Fruit fly (Drosophila melanogaster): ENCODE data around the gene CG9154.
A peak's percentile ranks its signal among the peaks of the same experiment; 100 is the strongest.

CG9154 gene

DNA sequence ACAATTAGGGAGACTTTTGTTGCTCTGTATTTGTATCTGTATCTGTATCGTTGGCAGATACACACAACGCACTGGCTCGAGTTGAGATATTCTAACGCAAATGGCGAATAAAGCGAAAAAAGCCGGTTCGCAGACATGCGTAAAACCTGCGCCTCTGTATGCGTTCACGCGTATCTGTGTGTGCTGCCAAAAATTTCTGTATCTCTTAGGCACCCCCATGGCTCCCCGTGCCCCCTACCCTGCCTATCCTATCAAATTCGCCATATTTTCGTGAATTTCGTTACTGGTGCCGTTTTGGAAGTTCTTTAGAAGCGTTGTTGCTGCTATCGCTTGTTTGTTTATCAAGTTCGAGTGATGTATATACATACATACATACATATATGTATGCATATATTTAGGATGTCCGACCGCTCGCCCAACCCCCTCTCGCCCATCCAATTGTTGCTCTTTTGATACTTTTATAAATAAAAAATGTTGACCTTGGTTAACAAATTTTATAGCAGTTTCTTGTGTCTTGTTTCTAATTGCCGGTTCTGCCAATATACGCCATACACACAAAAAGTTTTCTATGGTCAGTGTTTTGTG is 15.3 kb upstream of the CG9154 start:
- peak; percentile 58 for TF ChIP-seq noc (tag; optimal IDR thresholded peaks at IDR 0.05)

DNA sequence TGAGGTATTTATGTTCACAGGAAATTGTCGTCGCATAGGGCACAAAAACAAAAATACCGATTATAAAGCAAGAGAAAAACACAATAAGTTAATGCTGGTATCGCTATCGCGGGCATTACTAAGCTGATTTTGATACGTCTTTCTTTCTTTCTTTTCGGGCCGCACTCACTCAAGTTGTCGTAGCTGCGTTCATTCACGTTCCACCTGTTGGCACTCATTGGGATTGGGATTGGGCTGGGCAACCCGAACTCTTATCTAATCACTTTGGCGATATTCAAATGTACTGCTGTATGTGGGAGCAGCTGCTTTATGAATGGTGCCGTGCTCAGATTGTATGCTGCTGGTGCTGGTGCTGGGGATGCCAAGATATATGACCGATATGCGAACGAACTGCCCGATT is 14.2 kb upstream of the CG9154 start:
- TF ChIP-seq noc (tag; optimal IDR thresholded peaks at IDR 0.05), result no peak

DNA sequence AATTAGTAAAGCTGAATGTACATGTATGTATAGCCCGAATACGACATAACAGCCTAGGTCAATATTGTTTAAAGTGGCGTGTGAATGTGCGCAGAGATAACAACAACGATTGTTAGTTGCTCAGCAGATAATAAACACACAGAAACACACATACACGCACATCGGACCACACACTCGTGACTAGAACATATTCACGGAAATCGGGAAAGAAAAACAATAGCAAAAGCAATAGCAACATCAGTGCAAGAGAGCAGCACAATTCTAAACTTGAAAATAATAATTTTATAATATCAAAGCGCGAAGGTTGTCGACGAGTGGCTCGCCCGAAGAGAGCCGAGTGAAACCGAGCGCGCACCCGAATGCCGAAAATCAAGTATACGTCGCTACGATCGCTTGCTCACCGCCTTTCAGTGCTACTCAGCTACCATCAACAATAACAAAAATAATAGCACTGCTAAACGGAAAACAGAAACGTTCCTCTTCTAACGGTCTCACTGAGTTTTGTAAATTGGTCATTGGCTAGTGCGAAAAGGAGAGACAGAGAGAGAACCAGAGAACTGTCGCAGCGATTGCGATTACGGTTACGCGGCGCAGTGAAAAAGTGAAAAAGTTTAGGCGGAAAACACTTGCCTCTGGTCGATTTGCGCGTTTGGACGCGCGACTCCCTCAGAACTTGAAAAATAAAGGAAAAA is 12.6 kb upstream of the CG9154 start:
- TF ChIP-seq noc (tag; optimal IDR thresholded peaks at IDR 0.05), result peak; percentile 54

DNA sequence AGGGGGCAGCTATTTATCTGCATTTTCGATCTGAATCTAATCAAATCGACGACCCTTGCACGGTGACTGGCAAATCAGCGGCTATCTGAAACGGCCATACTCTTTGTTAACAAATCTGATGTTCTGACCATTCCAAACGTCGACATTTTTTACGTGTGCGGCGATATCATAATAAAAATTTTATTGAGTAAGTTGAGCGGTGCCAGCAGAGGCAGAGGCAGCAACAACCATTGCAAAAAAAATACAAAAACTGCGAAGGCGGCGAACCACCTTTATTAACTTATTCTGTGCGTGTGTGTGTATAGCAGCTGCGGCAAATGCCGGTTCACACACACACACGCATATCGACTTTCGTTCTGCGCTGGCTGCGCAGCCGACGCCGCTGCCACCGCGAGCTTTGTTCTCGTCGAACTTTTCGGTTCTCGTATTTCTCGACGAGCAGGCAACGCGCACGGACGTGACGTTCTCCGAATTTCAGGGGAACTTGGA is 11.7 kb upstream of the CG9154 start, which contains the start of gene Kr-h1:
TSS of gene Kr-h1 (plus strand) at position 447 of the 489 bp plus-strand sequence.
- TF ChIP-seq noc (tag; optimal IDR thresholded peaks at IDR 0.05), result no peak

DNA sequence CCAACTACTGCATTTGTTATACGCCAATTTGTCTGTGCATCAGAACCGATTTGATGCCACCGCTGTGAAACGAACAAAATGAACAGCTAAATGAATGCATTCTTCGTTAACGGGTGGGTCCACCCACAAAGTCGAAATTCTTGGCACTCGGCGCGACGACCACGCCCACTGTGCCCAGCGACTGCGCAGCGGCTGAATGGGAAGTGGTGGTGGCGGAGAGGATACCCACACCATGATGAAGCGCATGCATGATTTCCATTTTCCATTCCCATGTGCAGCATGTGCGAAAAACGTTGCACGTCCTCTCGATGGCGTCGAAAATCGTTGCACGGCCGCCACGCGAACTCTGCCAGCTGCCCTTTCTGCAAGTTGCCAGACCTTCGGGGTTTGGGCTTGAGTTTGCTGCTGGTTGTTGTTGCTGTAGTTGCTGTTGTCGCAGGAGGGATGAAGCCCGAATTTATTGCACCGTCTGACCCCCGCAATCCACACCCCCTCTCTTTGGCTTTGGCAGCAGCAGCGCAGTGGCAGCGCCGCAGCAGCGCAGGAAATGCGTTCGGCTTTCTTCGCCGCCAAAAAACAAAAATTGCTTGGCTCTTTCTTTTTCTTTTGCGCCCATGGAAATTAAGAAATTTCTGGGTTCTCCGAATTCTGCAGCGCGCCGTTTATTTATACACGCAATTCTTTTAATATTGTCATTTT is 10.8 kb upstream of the CG9154 start:
- no peak for TF ChIP-seq noc (tag; optimal IDR thresholded peaks at IDR 0.05)

DNA sequence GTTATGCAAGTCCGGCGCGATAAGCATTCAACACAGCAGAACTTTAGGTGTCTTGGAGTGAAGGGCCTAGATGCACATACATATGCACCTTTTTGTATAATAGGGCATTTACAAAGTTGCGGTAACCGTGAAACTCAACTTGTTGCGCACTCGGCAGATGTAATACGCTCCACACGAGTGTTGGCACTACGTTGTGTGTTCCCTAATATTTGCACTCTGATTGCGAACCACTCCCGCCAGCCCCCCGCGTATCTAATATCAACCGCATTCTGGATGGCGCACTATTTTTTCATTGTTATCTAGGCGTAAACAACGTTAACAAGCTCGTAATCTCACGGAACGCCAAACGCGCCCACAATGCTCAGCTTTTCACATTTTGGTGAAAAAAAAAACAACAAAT is 9.8 kb upstream of the CG9154 start:
- no peak for TF ChIP-seq noc (tag; optimal IDR thresholded peaks at IDR 0.05)

DNA sequence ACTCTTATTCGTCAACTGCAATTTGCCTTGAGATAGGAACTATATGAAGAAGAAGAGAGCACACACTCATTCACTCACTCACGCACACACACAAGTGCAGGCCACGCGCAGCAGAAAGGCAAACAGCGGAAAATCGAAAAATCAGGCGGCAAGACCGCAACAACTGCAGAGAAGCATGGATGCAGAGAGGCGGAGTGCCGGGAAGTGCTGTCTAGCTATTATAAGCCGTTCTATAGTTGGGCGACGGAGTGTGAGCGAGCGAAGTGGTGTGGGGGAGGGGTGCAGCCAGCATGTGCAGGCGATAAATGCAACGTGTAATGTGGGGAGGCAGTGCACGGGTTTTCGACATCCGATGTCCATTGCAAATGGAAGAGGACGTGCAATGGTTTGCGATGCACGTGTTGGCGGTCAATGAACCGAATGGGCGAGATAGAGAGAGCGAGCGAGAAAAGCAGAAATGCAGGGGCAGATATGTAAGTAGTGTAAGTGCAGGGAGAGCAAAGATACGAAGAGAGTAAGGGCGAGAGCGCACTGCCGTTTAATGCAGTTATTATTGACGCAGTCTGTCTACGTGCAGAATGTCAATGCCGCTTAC is 8.4 kb upstream of the CG9154 start:
- TF ChIP-seq noc (tag; optimal IDR thresholded peaks at IDR 0.05), result no peak

DNA sequence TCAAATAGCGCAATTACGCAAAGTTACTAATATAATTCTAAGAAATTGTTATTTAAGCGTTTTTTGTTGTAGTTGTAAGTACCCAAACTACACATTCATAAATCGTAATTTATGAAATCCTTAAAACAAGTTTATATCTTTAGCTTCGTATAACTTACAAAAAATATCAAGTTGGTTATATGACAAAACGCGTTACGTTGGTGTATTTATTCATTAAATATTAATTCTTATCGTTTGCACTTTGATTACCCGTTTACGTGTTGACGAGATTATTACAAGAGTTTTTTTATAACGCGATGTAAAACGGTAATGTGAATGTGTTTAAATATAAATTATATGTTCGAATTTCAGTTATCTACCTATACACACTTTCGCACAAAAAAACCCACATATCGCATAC is 7.1 kb upstream of the CG9154 start:
- no peak for TF ChIP-seq noc (tag; optimal IDR thresholded peaks at IDR 0.05)

DNA sequence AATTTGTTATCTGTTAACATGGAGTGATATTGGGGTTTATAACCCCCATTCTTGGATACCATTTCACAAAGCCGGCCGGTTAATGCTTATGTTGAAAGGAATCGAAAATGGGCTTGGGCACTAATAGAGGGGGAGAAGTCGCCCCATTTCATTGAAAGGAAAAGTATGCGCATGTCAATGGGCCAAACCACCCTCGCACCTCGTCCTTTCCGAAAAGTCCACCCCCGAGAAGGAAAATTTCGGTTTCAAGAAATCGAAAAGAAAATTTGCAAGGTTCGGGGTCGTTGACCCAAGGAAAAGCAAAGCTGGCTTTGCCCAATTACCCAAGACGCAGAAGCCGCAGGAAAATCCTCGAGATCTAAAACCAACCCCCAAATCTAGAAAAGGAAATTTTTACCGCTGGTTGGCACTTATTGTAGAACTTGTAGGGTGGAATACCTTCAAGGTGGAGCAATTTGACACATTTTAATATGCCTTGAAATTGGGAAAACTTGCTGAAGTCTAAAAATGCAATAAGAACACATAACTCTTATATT is 6.4 kb upstream of the CG9154 start:
- no peak for TF ChIP-seq noc (tag; optimal IDR thresholded peaks at IDR 0.05)

DNA sequence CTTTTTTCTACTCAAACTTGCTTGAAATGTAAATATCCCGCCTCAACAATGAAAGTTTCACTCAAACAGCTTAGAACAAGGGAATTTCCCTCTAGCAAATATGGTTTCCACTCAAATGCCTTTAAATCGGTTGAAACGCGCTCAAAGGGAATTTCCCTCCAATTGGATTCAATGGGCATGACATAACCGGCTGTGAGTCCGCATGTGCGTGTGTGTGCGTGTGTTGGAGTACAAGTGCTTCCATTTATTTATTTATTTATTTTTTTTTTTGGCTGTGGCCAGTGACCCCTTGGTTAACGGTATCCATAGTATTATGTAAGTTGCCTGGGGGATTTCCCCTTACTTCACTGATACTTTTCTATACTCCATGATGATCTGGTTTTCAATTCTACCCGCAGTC is 5.7 kb upstream of the CG9154 start:
- TF ChIP-seq noc (tag; optimal IDR thresholded peaks at IDR 0.05), result no peak

DNA sequence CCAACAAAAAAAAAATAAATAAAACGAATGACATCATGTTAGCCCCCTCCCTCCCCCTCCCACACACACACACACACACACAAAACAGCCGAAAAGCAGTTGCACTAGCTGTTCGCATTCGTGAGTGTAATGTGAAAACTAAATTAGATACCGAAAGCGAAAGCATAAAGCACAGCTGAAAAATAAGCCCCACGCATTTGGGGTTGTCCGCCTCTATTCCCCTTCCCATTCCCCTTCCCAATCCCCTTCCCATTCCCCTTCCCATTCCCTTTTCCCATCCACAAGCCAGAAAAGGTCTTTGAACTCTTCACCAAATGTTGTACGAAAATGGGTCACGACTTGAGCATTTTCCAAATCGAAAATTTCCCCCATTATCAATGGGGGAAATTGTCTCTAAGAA is 4.9 kb upstream of the CG9154 start:
- TF ChIP-seq noc (tag; optimal IDR thresholded peaks at IDR 0.05), result no peak

DNA sequence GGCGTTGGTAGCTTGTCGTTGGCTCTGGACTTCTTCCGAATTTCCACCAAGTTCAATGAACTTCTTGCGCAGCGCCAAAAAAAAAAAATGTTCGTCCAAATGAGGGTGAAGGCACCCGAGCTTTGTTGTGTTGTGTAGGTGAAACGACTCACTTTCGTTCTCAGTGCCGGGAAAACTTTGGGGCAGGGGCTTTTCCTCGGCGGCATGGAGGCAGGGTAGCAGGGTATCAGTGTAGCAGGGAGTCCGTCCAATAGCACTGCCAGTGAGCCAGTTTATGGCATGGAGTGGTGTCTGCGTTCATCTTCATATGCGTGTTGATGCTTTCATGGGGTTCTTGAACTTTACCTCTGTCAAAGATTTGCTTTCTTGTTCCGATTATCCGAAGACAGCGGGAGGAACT is 3.8 kb upstream of the CG9154 start:
- TF ChIP-seq noc (tag; optimal IDR thresholded peaks at IDR 0.05), result no peak

DNA sequence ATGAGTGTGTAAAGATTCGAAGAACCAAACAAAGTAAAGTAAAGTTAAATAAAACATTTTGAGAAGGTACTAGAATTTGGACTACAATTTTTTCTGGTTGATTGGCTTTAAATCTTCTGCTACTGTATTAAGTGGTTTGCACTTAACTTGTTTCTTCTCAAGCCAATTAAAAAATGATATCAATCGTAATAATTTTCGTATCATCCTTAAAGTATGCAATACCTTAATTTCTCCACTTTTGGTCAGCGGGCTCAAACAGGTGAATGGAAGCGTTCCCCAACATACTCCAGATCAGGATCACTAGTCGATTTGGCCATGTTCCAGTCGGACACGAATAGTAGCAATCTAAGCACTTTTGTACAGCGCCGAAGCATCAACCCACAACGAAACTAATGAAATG is 3.4 kb upstream of the CG9154 start:
- TF ChIP-seq noc (tag; optimal IDR thresholded peaks at IDR 0.05), result no peak

DNA sequence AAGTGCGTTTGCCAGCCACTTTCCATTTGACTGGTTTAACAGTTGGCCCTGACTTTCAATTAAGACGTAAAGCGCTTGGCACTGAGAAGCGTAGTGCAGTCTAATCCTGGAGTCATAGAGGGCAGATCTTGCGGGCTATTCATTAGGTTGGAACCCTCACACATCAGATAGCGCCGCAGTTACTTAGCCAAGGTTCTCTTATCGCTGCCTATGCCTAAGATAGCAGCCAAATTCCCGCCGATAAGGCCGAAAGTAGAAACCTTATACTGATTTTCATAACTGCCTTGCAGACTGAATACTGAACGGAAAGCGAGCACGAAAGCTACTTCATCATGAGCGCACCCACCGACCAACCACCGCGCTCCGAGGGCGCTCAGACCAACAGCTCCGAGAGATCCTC is 1.6 kb upstream of the CG9154 start:
- no peak for TF ChIP-seq noc (tag; optimal IDR thresholded peaks at IDR 0.05)

DNA sequence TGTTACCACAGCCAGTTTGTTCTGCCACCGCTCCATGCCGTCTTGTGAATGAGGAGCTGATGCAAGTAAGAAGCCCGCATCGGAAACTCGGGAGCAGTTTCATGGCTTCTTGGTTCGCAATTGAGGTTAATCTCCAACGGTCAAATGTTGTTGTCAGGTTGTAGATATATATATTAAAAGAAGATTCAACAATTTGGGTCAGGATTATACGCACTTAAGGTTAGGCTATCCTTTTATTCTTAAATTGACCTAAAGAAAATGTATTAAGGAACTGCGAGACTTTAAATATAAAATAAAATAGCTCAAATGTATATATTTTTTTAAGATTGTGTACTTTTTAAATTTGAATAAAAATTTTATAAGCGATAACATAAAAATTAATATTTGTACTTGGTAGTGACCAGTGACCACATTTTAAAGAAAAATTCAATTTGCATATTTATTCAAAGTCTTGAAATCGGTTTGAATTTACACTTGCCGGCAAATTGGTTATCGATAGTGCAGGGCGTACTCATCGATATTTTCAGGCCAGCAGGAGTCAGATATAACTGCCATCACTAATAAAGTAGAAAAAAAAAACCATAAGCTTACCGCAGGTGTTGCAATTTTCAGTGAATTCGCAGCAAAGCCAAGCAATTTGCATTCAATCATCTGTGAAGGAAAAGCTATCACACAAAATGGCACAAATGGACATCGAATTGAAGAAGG is 1.8 kb downstream of the CG9154 start, which contains the start of the genes CG9150 and Pfdn1:
TSS of gene CG9150 (minus strand) at position 51 of the 708 bp plus-strand sequence.
TSS of gene Pfdn1 (plus strand) at position 536 of the 708 bp plus-strand sequence.
- no peak for TF ChIP-seq noc (tag; optimal IDR thresholded peaks at IDR 0.05)

Data from whole organism, larva.